Worm (Caenorhabditis elegans) whole organism, late embryonic: ENCODE results near the gene lys-10.

Experiments
- T23F11.4 ChIP-seq: fragments of 200-800 bp; sonication (Bioruptor generic); optimal IDR thresholded peaks from 2 replicates; lab custom pipeline; 2018; ENCODE audit warnings: mild to moderate bottlenecking, missing genetic modification characterization, missing compliant biosample characterization
- ceh-48 ChIP-seq: sonication (generic microtip); optimal IDR thresholded peaks from 2 replicates; lab custom pipeline; 2016; ENCODE audit warnings: missing genetic modification characterization, inconsistent platforms, missing compliant biosample characterization

ce11 chrIV:8333988-8334863 is 1.6 kb downstream of the lys-10 start, which contains the start of gene his-32:
- TF ChIP-seq ceh-48 (tag; lab: Kevin White, UChicago): no peak
- TF ChIP-seq T23F11.4 (GFP tag; lab: Kevin White, UChicago): no peak
